Worm (Caenorhabditis elegans) whole organism, late embryonic: Measurements from ENCODE around the gene lgc-47.

ENCODE experiments used
- F13H6.1 ChIP-seq: sonication (generic microtip); optimal IDR thresholded peaks from 2 replicates; lab custom pipeline; 2016; ENCODE audit warnings: missing genetic modification characterization, missing compliant biosample characterization
- K02D7.2 ChIP-seq: sonication (generic microtip); optimal IDR thresholded peaks from 2 replicates; lab custom pipeline; 2017; ENCODE audit warnings: mild to moderate bottlenecking, missing genetic modification characterization, missing compliant biosample characterization
- ahr-1 ChIP-seq: sonication (generic microtip); optimal IDR thresholded peaks from 2 replicates; lab custom pipeline; 2016; ENCODE audit warnings: missing genetic modification characterization, missing compliant biosample characterization
- ama-1 ChIP-seq: fragments of 150-350 bp; optimal IDR thresholded peaks from 2 replicates; lab custom pipeline; 2014
- elt-2 ChIP-seq: sonication (generic microtip); optimal IDR thresholded peaks from 2 replicates; lab custom pipeline; 2016; ENCODE audit warnings: missing genetic modification reagents, missing genetic modification characterization, missing compliant biosample characterization
- fkh-10 ChIP-seq: fragments of 150-350 bp; optimal IDR thresholded peaks from 2 replicates; lab custom pipeline; 2014; ENCODE audit warnings: missing biosample characterization, missing genetic modification reagents, missing genetic modification characterization
- nhr-11 ChIP-seq: fragments of 150-350 bp; optimal IDR thresholded peaks from 2 replicates; lab custom pipeline; 2014; ENCODE audit warnings: missing biosample characterization, missing genetic modification characterization
- pha-4 ChIP-seq: fragments of 150-350 bp; optimal IDR thresholded peaks from 2 replicates; lab custom pipeline; 2018; ENCODE audit warnings: missing biosample characterization, missing genetic modification reagents, missing genetic modification characterization
- sox-2 ChIP-seq: fragments of 200-800 bp; sonication (Bioruptor generic); IDR thresholded peaks from 2 replicates; pipeline ENCODE4 v1.3.6; 2022; ENCODE audit warnings: missing genetic modification reagents, missing genetic modification characterization, missing compliant biosample characterization
- unc-3 ChIP-seq, 2 experiments: fragments of 200-800 bp in 1 of 2; sonication (Bioruptor generic) in 1 of 2; sonication (generic microtip) in 1 of 2; conservative IDR thresholded peaks in 1 of 2; optimal IDR thresholded peaks in 1 of 2; 2 replicates each; pipeline versions ENCODE4 v1.3.6 to Lab custom; 2016 to 2022; ENCODE audit warnings: missing compliant biosample characterization in 2 of 2, missing genetic modification characterization in 2 of 2, missing genetic modification reagents in 1 of 2
- unc-42 ChIP-seq: sonication (generic microtip); optimal IDR thresholded peaks from 2 replicates; lab custom pipeline; 2016; ENCODE audit warnings: missing genotype, missing genetic modification characterization, missing compliant biosample characterization
- unc-55 ChIP-seq: sonication (generic microtip); optimal IDR thresholded peaks from 2 replicates; lab custom pipeline; 2017; ENCODE audit warnings: missing biosample characterization, missing genetic modification reagents, missing genetic modification characterization
- unc-86 ChIP-seq: sonication (generic microtip); optimal IDR thresholded peaks from 2 replicates; lab custom pipeline; 2016; ENCODE audit warnings: missing genetic modification characterization, missing compliant biosample characterization
- ztf-16 ChIP-seq: sonication (generic microtip); optimal IDR thresholded peaks from 2 replicates; lab custom pipeline; 2017; ENCODE audit warnings: missing genetic modification characterization, missing compliant biosample characterization

DNA sequence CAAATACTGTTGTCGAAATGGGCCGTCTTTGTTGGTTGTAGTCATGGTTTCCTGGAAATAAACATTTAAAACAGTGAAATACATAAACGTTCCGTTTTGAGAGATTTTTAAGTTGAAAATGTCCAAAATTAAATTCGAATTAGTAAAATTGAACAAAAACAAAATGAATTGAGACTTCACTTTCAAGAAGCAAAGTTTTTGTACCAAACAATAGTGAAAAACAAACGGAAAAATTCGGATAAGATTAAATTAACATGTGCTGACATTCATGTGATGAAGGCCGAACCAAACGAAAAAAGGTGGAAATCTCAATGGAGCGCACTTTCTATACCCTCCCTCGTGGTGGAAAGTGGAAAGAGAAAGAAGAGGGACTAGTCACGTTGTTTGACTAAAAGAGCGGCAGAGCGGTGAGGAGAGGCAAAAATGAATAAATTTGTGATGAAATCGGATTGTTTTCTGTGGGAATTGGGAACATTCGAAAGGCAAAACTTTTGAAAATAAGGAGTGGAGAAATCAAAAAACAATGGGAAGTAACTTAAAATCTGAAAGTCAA lies 30.6 kb upstream of the lgc-47 start, which contains the start of gene ipla-2:
- TF ChIP-seq ahr-1 (no peak), nhr-11 (tag; lab: Kevin White, UChicago) (no peak), unc-42 (tag; lab: Kevin White, UChicago) (peak; percentile 87), fkh-10 (GFP tag; lab: Kevin White, UChicago) (no peak), unc-86 (tag; lab: Kevin White, UChicago) (no peak), ztf-16 (tag; lab: Kevin White, UChicago) (no peak), K02D7.2 (no peak), pha-4 (no peak), unc-3 (GFP tag; conservative IDR thresholded peaks at IDR 0.05; lab: Robert Waterston, UW) (no peak), unc-3 (tag; optimal IDR thresholded peaks at IDR 0.05; lab: Kevin White, UChicago) (no peak), F13H6.1 (tag; lab: Kevin White, UChicago) (no peak), unc-55 (GFP tag; lab: Kevin White, UChicago) (peak; percentile 34), sox-2 (GFP tag; lab: Robert Waterston, UW) (no peak), ama-1 (lab: Kevin White, UChicago) (no peak), elt-2 (tag; lab: Kevin White, UChicago) (no peak)
